Fruit fly (Drosophila melanogaster) whole organism, embryonic: ENCODE data around the gene CG4951.

ENCODE experiments used
- CG14050 ChIP-seq: fragments of 200-800 bp; sonication (Bioruptor generic); IDR thresholded peaks from 3 replicates; pipeline ENCODE4 v1.3.6; 2022; ENCODE audit warnings: missing biosample characterization, missing genetic modification characterization
- CG14441 ChIP-seq: fragments of 200-800 bp; sonication (Bioruptor generic); IDR thresholded peaks from 2 replicates; pipeline ENCODE4 v1.3.6; 2022; ENCODE audit warnings: missing biosample characterization, missing genetic modification characterization
- CG15601 ChIP-seq: fragments of 200-800 bp; sonication (Bioruptor generic); optimal IDR thresholded peaks from 3 replicates; lab custom pipeline; 2019; ENCODE audit warnings: missing biosample characterization, mild to moderate bottlenecking, missing genetic modification characterization, moderate library complexity
- CG15696 ChIP-seq: fragments of 200-800 bp; sonication (Bioruptor generic); optimal IDR thresholded peaks from 2 replicates; lab custom pipeline; 2019; ENCODE audit warnings: missing biosample characterization, mild to moderate bottlenecking, missing genetic modification characterization, moderate library complexity
- CG1603 ChIP-seq: fragments of 200-800 bp; sonication (Bioruptor generic); optimal IDR thresholded peaks from 2 replicates; lab custom pipeline; 2019; ENCODE audit warnings: missing biosample characterization, mild to moderate bottlenecking, missing genetic modification characterization, moderate library complexity
- CG17186 ChIP-seq: fragments of 200-800 bp; sonication (Bioruptor generic); optimal IDR thresholded peaks from 3 replicates; lab custom pipeline; 2017; ENCODE audit warnings: missing biosample characterization, missing genetic modification reagents, missing genetic modification characterization
- CG17802 ChIP-seq: fragments of 200-800 bp; sonication (Bioruptor generic); optimal IDR thresholded peaks from 2 replicates; lab custom pipeline; 2018; ENCODE audit warnings: missing biosample characterization, mild to moderate bottlenecking, missing genetic modification characterization, moderate library complexity
- CG2129 ChIP-seq: fragments of 200-800 bp; sonication (Bioruptor generic); IDR thresholded peaks from 2 replicates; pipeline ENCODE4 v1.3.6; 2022; ENCODE audit warnings: missing biosample characterization, missing genetic modification characterization; ENCODE audit not compliant: partially characterized antibody
- CG2678 ChIP-seq: fragments of 200-800 bp; sonication (Bioruptor generic); optimal IDR thresholded peaks from 3 replicates; lab custom pipeline; 2019; ENCODE audit warnings: missing biosample characterization, mild to moderate bottlenecking, missing genetic modification characterization, moderate library complexity
- CG3065 ChIP-seq: fragments of 200-800 bp; sonication (Bioruptor generic); optimal IDR thresholded peaks from 2 replicates; lab custom pipeline; 2016; ENCODE audit warnings: missing biosample characterization, missing genetic modification characterization
- CG3281 ChIP-seq: fragments of 200-800 bp; sonication (Bioruptor generic); optimal IDR thresholded peaks from 3 replicates; lab custom pipeline; 2017; ENCODE audit warnings: missing biosample characterization, mild to moderate bottlenecking, missing genetic modification characterization
- CG34224 ChIP-seq: fragments of 200-800 bp; sonication (Bioruptor generic); IDR thresholded peaks from 3 replicates; pipeline ENCODE4 v1.3.6; 2022; ENCODE audit warnings: missing biosample characterization, missing genetic modification characterization; ENCODE audit not compliant: partially characterized antibody
- CG3726 ChIP-seq: fragments of 200-800 bp; sonication (Bioruptor generic); IDR thresholded peaks from 3 replicates; pipeline ENCODE4, ENCODE4 v1.3.6; 2022; ENCODE audit warnings: missing biosample characterization, missing genetic modification characterization
- CG3995 ChIP-seq: fragments of 200-800 bp; sonication (Bioruptor generic); optimal IDR thresholded peaks from 3 replicates; lab custom pipeline; 2016; ENCODE audit warnings: missing biosample characterization, missing genetic modification characterization
- CG42726 ChIP-seq: fragments of 200-800 bp; sonication (Bioruptor generic); IDR thresholded peaks from 2 replicates; pipeline ENCODE4 v1.3.6; 2022; ENCODE audit warnings: missing biosample characterization, missing genetic modification characterization; ENCODE audit not compliant: partially characterized antibody
- CG6854 ChIP-seq: fragments of 200-800 bp; sonication (Bioruptor generic); optimal IDR thresholded peaks from 3 replicates; lab custom pipeline; 2017; ENCODE audit warnings: missing biosample characterization, mild to moderate bottlenecking, missing genetic modification characterization
- CG7839 ChIP-seq: fragments of 200-800 bp; sonication (Bioruptor generic); optimal IDR thresholded peaks from 3 replicates; lab custom pipeline; 2018; ENCODE audit warnings: missing biosample characterization, mild to moderate bottlenecking, missing genetic modification characterization, moderate library complexity
- CG9797 ChIP-seq: fragments of 200-800 bp; sonication (Bioruptor generic); optimal IDR thresholded peaks from 3 replicates; lab custom pipeline; 2018; ENCODE audit warnings: missing biosample characterization, mild to moderate bottlenecking, missing genetic modification characterization
- CTCF ChIP-seq: fragments of 200-800 bp; sonication (Bioruptor generic); optimal IDR thresholded peaks from 2 replicates; lab custom pipeline; 2017; ENCODE audit warnings: missing biosample characterization, mild to moderate bottlenecking, missing genetic modification characterization, moderate library complexity
- Dbx ChIP-seq: fragments of 200-800 bp; sonication (Bioruptor generic); IDR thresholded peaks from 3 replicates; pipeline ENCODE4 v1.3.6; 2022; ENCODE audit warnings: missing biosample characterization, missing genetic modification characterization
- Dek ChIP-seq: fragments of 200-800 bp; sonication (Bioruptor generic); optimal IDR thresholded peaks from 3 replicates; lab custom pipeline; 2019; ENCODE audit warnings: missing biosample characterization, mild to moderate bottlenecking, missing genetic modification characterization, moderate library complexity
- Hr3 ChIP-seq: fragments of 200-800 bp; sonication (Bioruptor generic); optimal IDR thresholded peaks from 3 replicates; lab custom pipeline; 2016; ENCODE audit warnings: missing biosample characterization, missing genetic modification characterization
- Hr78 ChIP-seq, 2 experiments: fragments of 200-800 bp in 1 of 2; fragments of >200 bp in 1 of 2; sonication (Bioruptor generic) in 1 of 2; optimal IDR thresholded peaks; 2 replicates each; lab custom pipeline; 2017 to 2019; ENCODE audit warnings: missing biosample characterization in 2 of 2, missing genetic modification characterization in 2 of 2, mild to moderate bottlenecking in 1 of 2, moderate library complexity in 1 of 2
- Mes4 ChIP-seq: fragments of 200-800 bp; sonication (Bioruptor generic); optimal IDR thresholded peaks from 2 replicates; lab custom pipeline; 2016; ENCODE audit warnings: missing biosample characterization, missing genetic modification characterization
- Mrtf ChIP-seq: fragments of 200-800 bp; sonication (Bioruptor generic); IDR thresholded peaks from 3 replicates; pipeline ENCODE4 v1.3.6; 2022; ENCODE audit warnings: missing biosample characterization, missing genetic modification characterization
- Vsx1 ChIP-seq: fragments of 200-800 bp; sonication (Bioruptor generic); optimal IDR thresholded peaks from 2 replicates; lab custom pipeline; 2017; ENCODE audit warnings: missing biosample characterization, mild to moderate bottlenecking, missing genetic modification characterization, missing genetic modification reagents
- abd-A ChIP-seq: fragments of 200-800 bp; sonication (Bioruptor generic); optimal IDR thresholded peaks from 3 replicates; lab custom pipeline; 2019; ENCODE audit warnings: missing biosample characterization, mild to moderate bottlenecking, missing genetic modification characterization, moderate library complexity
- ac ChIP-seq: fragments of 200-800 bp; sonication (Bioruptor generic); optimal IDR thresholded peaks from 3 replicates; lab custom pipeline; 2017; ENCODE audit warnings: missing biosample characterization, mild to moderate bottlenecking, missing genetic modification characterization
- ap ChIP-seq: fragments of 200-800 bp; sonication (Bioruptor generic); IDR thresholded peaks from 2 replicates; pipeline ENCODE4 v1.3.6; 2022; ENCODE audit warnings: missing biosample characterization, missing genetic modification characterization
- ara ChIP-seq: fragments of 200-800 bp; sonication (Bioruptor generic); IDR thresholded peaks from 2 replicates; pipeline ENCODE4 v1.3.6; 2022; ENCODE audit warnings: missing biosample characterization, missing genetic modification characterization
- bsh ChIP-seq, 2 experiments: fragments of 200-800 bp; sonication (Bioruptor generic); optimal IDR thresholded peaks; 2 replicates each; lab custom pipeline; 2017 to 2018; ENCODE audit warnings: mild to moderate bottlenecking in 2 of 2, missing biosample characterization in 2 of 2, missing genetic modification characterization in 2 of 2, moderate library complexity in 1 of 2
- chinmo ChIP-seq: fragments of 200-800 bp; sonication (Bioruptor generic); IDR thresholded peaks from 4 replicates; pipeline ENCODE4 v1.3.6; 2022; ENCODE audit warnings: missing biosample characterization, missing genetic modification characterization; ENCODE audit not compliant: partially characterized antibody
- corto ChIP-seq: fragments of 200-800 bp; sonication (Bioruptor generic); optimal IDR thresholded peaks from 2 replicates; lab custom pipeline; 2016; ENCODE audit warnings: missing biosample characterization, mild to moderate bottlenecking, missing genetic modification characterization, moderate library complexity
- disco-r ChIP-seq: fragments of 200-800 bp; sonication (Bioruptor generic); optimal IDR thresholded peaks from 2 replicates; lab custom pipeline; 2016; ENCODE audit warnings: missing biosample characterization, missing genetic modification characterization
- dpn ChIP-seq, 2 experiments: fragments of 200-800 bp; sonication (Bioruptor generic); optimal IDR thresholded peaks; 3 replicates each; lab custom pipeline; 2016; ENCODE audit warnings: missing biosample characterization in 2 of 2, missing genetic modification characterization in 2 of 2
- esg ChIP-seq: fragments of 200-800 bp; sonication (Bioruptor generic); conservative IDR thresholded peaks from 2 replicates; pipeline ENCODE4 v1.3.6; 2022; ENCODE audit warnings: missing biosample characterization, missing genetic modification characterization
- fd64A ChIP-seq: fragments of 200-800 bp; sonication (Bioruptor generic); optimal IDR thresholded peaks from 3 replicates; lab custom pipeline; 2018; ENCODE audit warnings: missing biosample characterization, mild to moderate bottlenecking, missing genetic modification characterization
- gce ChIP-seq: fragments of 200-800 bp; sonication (Bioruptor generic); IDR thresholded peaks from 3 replicates; pipeline ENCODE4 v1.3.6; 2022; ENCODE audit warnings: missing biosample characterization, missing genetic modification characterization
- jing ChIP-seq: fragments of 200-800 bp; sonication (Bioruptor generic); optimal IDR thresholded peaks from 2 replicates; lab custom pipeline; 2018; ENCODE audit warnings: missing biosample characterization, mild to moderate bottlenecking, missing genetic modification characterization
- kni ChIP-seq: fragments of 200-800 bp; sonication (Bioruptor generic); optimal IDR thresholded peaks from 3 replicates; lab custom pipeline; 2017; ENCODE audit warnings: mild to moderate bottlenecking, missing biosample characterization, missing genetic modification reagents, missing genetic modification characterization
- luna ChIP-seq: fragments of 200-800 bp; sonication (Bioruptor generic); optimal IDR thresholded peaks from 2 replicates; lab custom pipeline; 2016; ENCODE audit warnings: missing biosample characterization, missing genetic modification characterization
- pan ChIP-seq, 4 experiments: fragments of >200 bp in 3 of 4; fragments of 200-800 bp in 1 of 4; sonication (Bioruptor generic) in 1 of 4; optimal IDR thresholded peaks in 3 of 4; IDR thresholded peaks in 1 of 4; 2 replicates each; pipeline versions ENCODE4 v1.3.6 to Lab custom; 2017 to 2022; ENCODE audit warnings: missing biosample characterization in 2 of 4, missing genetic modification characterization in 2 of 4, mixed read lengths in 1 of 4
- peb ChIP-seq: fragments of 200-800 bp; sonication (Bioruptor generic); IDR thresholded peaks from 2 replicates; pipeline ENCODE4 v1.3.6; 2022; ENCODE audit warnings: missing biosample characterization, missing genetic modification characterization
- repo ChIP-seq: fragments of 200-800 bp; sonication (Bioruptor generic); optimal IDR thresholded peaks from 2 replicates; lab custom pipeline; 2016; ENCODE audit warnings: missing biosample characterization, missing genetic modification characterization
- ro ChIP-seq: fragments of 200-800 bp; sonication (Bioruptor generic); IDR thresholded peaks from 2 replicates; pipeline ENCODE4 v1.3.6; 2022; ENCODE audit warnings: missing biosample characterization, missing genetic modification characterization
- tio ChIP-seq: fragments of 200-800 bp; sonication (Bioruptor generic); optimal IDR thresholded peaks from 2 replicates; lab custom pipeline; 2017; ENCODE audit warnings: missing biosample characterization, missing genetic modification characterization, inconsistent platforms
- unc-4 ChIP-seq: fragments of 200-800 bp; sonication (Bioruptor generic); IDR thresholded peaks from 2 replicates; pipeline ENCODE4 v1.3.6; 2022; ENCODE audit warnings: missing biosample characterization, missing genetic modification characterization; ENCODE audit not compliant: partially characterized antibody
- yki ChIP-seq: fragments of >200 bp; optimal IDR thresholded peaks from 3 replicates; lab custom pipeline; 2018
- zen2 ChIP-seq: fragments of 200-800 bp; sonication (Bioruptor generic); IDR thresholded peaks from 3 replicates; pipeline ENCODE4 v1.3.6; 2022; ENCODE audit warnings: missing biosample characterization, missing genetic modification characterization; ENCODE audit not compliant: partially characterized antibody
- zfh1 ChIP-seq: fragments of 200-800 bp; sonication (Bioruptor generic); IDR thresholded peaks from 3 replicates; pipeline ENCODE4 v1.3.6; 2022; ENCODE audit warnings: missing biosample characterization, missing genetic modification characterization

Gene CG4951

dm6 chr3R:27987329-27987728 lies 33.4 kb upstream of the CG4951 start (continued):
- TF ChIP-seq ap (GFP tag; lab: Robert Waterston, UW): peak; percentile 64
- peak; percentile 58; the same call in 2 of the 3 replicates for TF ChIP-seq Dbx
- no peak for TF ChIP-seq disco-r
- no peak for TF ChIP-seq ac (GFP tag; lab: Kevin White, UChicago)
- no peak for TF ChIP-seq CG3726 (GFP tag; lab: Robert Waterston, UW)
- TF ChIP-seq CG9797: no peak
- TF ChIP-seq Vsx1 (GFP tag; lab: Kevin White, UChicago): peak; percentile 20
- TF ChIP-seq zfh1: no peak
- TF ChIP-seq CG2129 (GFP tag; lab: Robert Waterston, UW): no peak
- TF ChIP-seq zen2 (GFP tag; lab: Robert Waterston, UW): no peak
- TF ChIP-seq esg (GFP tag; lab: Robert Waterston, UW): peak; percentile 70
- TF ChIP-seq CG42726 (GFP tag; lab: Robert Waterston, UW): no peak
- TF ChIP-seq tio: peak; percentile 75
- no peak for TF ChIP-seq Mes4 (GFP tag; lab: Kevin White, UChicago)
- TF ChIP-seq CTCF: no peak
- peak; percentile 15 to 60 for TF ChIP-seq dpn (GFP tag; optimal IDR thresholded peaks at IDR 0.05; lab: Kevin White, UChicago)
- TF ChIP-seq peb (GFP tag; lab: Robert Waterston, UW): 0 out of 2 replicates have a peak, but pooled peaks have one; percentile 33
- TF ChIP-seq kni (GFP tag; lab: Kevin White, UChicago): no peak
- TF ChIP-seq CG2678 (tag; lab: Kevin White, UChicago): peak; percentile 85
- no peak for TF ChIP-seq repo (GFP tag; lab: Kevin White, UChicago)
- TF ChIP-seq CG17186 (GFP tag; lab: Kevin White, UChicago): no peak
- TF ChIP-seq ro: no peak
- TF ChIP-seq CG14441: peak; percentile 36; the same call in 1 of the 2 replicates
- no peak for TF ChIP-seq Hr78 (GFP tag; optimal IDR thresholded peaks at IDR 0.05; lab: Kevin White, UChicago)
- TF ChIP-seq Hr3 (GFP tag; lab: Kevin White, UChicago): peak; percentile 29
- TF ChIP-seq jing (GFP tag; lab: Kevin White, UChicago): peak; percentile 29
- TF ChIP-seq CG1603 (tag; lab: Kevin White, UChicago): no peak
- no peak for TF ChIP-seq CG6854
- TF ChIP-seq CG14050 (GFP tag; lab: Robert Waterston, UW): no peak; the same call in 2 of the 3 replicates
- no peak for TF ChIP-seq CG17802 (tag; lab: Kevin White, UChicago)
- no peak for TF ChIP-seq unc-4
- TF ChIP-seq corto (GFP tag; lab: Kevin White, UChicago): no peak
- peak; percentile 17 for TF ChIP-seq CG3995 (GFP tag; lab: Kevin White, UChicago)
- TF ChIP-seq CG3281 (GFP tag; lab: Kevin White, UChicago): peak; percentile 79
- no peak for TF ChIP-seq CG15601 (tag; lab: Kevin White, UChicago)
- TF ChIP-seq yki (lab: Kevin White, UChicago): no peak
- TF ChIP-seq luna (GFP tag; lab: Kevin White, UChicago): no peak
- no peak for TF ChIP-seq chinmo (GFP tag; lab: Robert Waterston, UW)
- peak; percentile 32; the same call in 1 of the 2 replicates for TF ChIP-seq ara (GFP tag; lab: Robert Waterston, UW)
- TF ChIP-seq CG15696 (tag; lab: Kevin White, UChicago): no peak
- TF ChIP-seq CG34224 (GFP tag; lab: Robert Waterston, UW): no peak
- no peak for TF ChIP-seq pan (optimal IDR thresholded peaks at IDR 0.05; lab: Kevin White, UChicago)
- peak in 1 of 2 experiments; percentile 72 for TF ChIP-seq pan (GFP tag; optimal IDR thresholded peaks at IDR 0.05 in 1 of 2, IDR thresholded peaks at IDR 0.05 in 1 of 2)
- peak; percentile 72 for TF ChIP-seq Dek (tag; lab: Kevin White, UChicago)
- no peak for TF ChIP-seq abd-A (tag; lab: Kevin White, UChicago)
- TF ChIP-seq gce (GFP tag; lab: Robert Waterston, UW): no peak
- no peak for TF ChIP-seq CG3065 (GFP tag; lab: Kevin White, UChicago)
- TF ChIP-seq bsh (GFP tag; optimal IDR thresholded peaks at IDR 0.05; lab: Kevin White, UChicago): peak in 1 of 2 experiments; percentile 74
- TF ChIP-seq CG7839 (tag; lab: Kevin White, UChicago): peak; percentile 83
- peak; percentile 35; the same call in 1 of the 3 replicates for TF ChIP-seq Mrtf
- no peak for TF ChIP-seq fd64A (GFP tag; lab: Kevin White, UChicago)
